Worm (Caenorhabditis elegans): Measurements from ENCODE around the gene str-99.

DNA sequence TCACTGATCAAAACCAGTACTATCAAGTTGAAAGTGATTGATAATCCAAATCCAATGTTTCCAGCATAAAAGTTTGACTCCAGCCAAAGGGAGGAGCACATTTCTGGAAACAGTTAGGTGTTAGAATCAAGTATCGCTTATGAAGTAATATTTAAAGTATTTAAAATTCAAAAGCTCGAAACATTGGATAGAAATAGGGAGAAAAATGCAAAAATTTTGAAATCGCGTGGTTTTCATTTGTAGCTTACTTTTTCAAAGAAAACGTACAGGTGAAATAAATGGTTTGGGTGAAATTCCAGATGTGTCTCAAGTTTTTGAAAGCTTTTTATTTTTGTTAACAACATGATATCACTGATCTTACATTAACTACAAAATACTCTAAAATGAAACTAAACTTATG, 10.7 kb upstream of the str-99 start, which contains the start of gene str-111:
- no peak for TF ChIP-seq him-1 (tag; optimal IDR thresholded peaks at IDR 0.05)
- TF ChIP-seq W03F9.2 (tag; optimal IDR thresholded peaks at IDR 0.05): no peak
- TF ChIP-seq dao-5 (tag; optimal IDR thresholded peaks at IDR 0.05): no peak

Measured in whole organism, L4/young adult.